Fruit fly (Drosophila melanogaster) Kc167 (cell line): ENCODE measurements around the gene kar.

Experiments
- Myc ChIP-seq: fragments of >200 bp; optimal IDR thresholded peaks from 2 replicates; lab custom pipeline; 2017; ENCODE audit warnings: missing external identifiers
- h ChIP-seq: fragments of >200 bp; optimal IDR thresholded peaks from 3 replicates; lab custom pipeline; 2018; ENCODE audit warnings: missing external identifiers
- psq ChIP-seq: fragments of >200 bp; optimal IDR thresholded peaks from 2 replicates; lab custom pipeline; 2017; ENCODE audit warnings: missing external identifiers
- ttk ChIP-seq: sonication (Bioruptor generic); optimal IDR thresholded peaks from 2 replicates; lab custom pipeline; 2017; ENCODE audit warnings: missing external identifiers

DNA sequence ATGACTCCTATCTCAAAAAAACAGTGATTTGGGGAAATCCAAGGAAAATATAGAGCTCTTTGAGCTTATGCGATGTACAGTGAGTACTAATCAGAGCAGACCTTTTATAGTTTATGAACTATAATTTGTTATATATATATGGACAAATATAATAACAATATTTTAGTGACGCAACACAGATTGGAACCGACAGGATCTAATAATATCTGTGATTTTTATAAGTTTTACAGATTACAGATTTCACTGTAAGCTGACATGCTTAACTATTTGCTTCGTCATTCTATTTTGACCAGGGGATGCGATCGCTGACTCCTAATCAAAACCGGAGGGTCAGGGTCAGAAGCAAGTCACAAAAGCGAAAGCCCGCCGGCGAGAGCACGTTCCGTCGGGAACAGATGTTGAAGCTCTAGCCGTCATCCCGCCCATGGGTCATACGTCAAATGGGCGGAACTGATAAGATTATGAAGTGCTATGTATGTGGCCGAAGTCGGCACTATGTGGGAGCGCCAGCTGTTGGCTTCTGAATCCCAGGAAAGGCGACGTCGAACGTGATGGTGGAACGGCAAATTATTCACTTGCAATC lies 15.0 kb downstream of the kar start, which contains the start of gene Gnmt:
- TF ChIP-seq ttk (lab: Kevin White, UChicago) (no peak), psq (no peak), Myc (no peak), h (lab: Kevin White, UChicago) (no peak)
